Fruit fly (Drosophila melanogaster) whole organism, prepupa: ENCODE data around the gene plx.
A peak's percentile ranks its signal among the peaks of the same experiment; 100 is the strongest.

Experiments used
- CG10669 ChIP-seq: fragments of 200-800 bp; sonication (Bioruptor generic); optimal IDR thresholded peaks from 3 replicates; lab custom pipeline; 2018; ENCODE audit warnings: missing biosample characterization, mild to moderate bottlenecking, missing genetic modification characterization, moderate library complexity
- CG1621 ChIP-seq: fragments of 200-800 bp; sonication (Bioruptor generic); optimal IDR thresholded peaks from 3 replicates; lab custom pipeline; 2018; ENCODE audit warnings: missing biosample characterization, mild to moderate bottlenecking, missing genetic modification characterization
- CG8319 ChIP-seq: fragments of 200-800 bp; sonication (Bioruptor generic); optimal IDR thresholded peaks from 3 replicates; lab custom pipeline; 2016; ENCODE audit warnings: missing biosample characterization, missing genetic modification characterization
- OdsH ChIP-seq: fragments of 200-800 bp; sonication (Bioruptor generic); optimal IDR thresholded peaks from 3 replicates; lab custom pipeline; 2016; ENCODE audit warnings: missing biosample characterization, missing genetic modification characterization
- esn ChIP-seq: fragments of 200-800 bp; sonication (Bioruptor generic); optimal IDR thresholded peaks from 2 replicates; lab custom pipeline; 2016; ENCODE audit warnings: missing biosample characterization, mild to moderate bottlenecking, missing genetic modification characterization, moderate library complexity
- fd59A ChIP-seq: fragments of 200-800 bp; sonication (Bioruptor generic); optimal IDR thresholded peaks from 2 replicates; lab custom pipeline; 2017; ENCODE audit warnings: missing biosample characterization, mild to moderate bottlenecking, missing genetic modification characterization, missing genetic modification reagents
- topi ChIP-seq: fragments of 200-800 bp; sonication (Bioruptor generic); optimal IDR thresholded peaks from 3 replicates; lab custom pipeline; 2016; ENCODE audit warnings: missing biosample characterization, missing genetic modification characterization

DNA sequence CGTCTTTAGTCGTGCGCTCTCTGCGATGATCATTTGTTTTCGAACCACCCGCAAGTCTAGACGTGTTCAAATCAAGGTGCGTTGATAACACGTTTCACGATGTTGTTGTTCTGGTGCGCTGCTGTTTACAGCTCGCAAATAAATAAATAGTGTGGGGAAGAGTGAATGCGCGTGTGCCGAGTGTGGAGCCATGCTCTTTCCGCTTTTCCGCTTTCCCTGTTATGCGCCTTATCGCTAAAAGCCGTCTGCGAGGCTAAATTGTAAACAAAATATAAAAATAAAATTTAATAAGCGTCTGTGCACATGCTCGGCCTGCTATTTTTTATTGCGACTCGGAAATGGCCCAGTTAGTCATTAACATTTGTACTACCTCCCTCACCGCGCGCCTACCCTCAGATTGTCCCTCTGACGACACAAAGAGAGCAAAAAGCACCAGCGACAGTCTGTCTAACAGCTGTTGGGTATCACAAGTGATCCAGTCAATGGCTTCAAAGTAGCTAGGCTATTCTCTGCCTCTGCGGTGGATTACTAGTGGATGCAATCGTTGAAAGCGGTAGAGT lies 12.9 kb upstream of the plx start:
- TF ChIP-seq topi (peak; percentile 8), OdsH (no peak), CG1621 (tag; lab: Kevin White, UChicago) (no peak), fd59A (no peak), CG10669 (GFP tag; lab: Kevin White, UChicago) (no peak), esn (GFP tag; lab: Kevin White, UChicago) (no peak), CG8319 (GFP tag; lab: Kevin White, UChicago) (no peak)
